Worm (Caenorhabditis elegans) whole organism, L2 larva: Measurements from ENCODE around the gene C24D10.4.

Source experiments
- C34F6.9 ChIP-seq: fragments of 150-350 bp; optimal IDR thresholded peaks from 2 replicates; lab custom pipeline; 2014; ENCODE audit warnings: missing biosample characterization, missing genetic modification characterization
- F13H6.1 ChIP-seq: sonication (generic microtip); optimal IDR thresholded peaks from 2 replicates; lab custom pipeline; 2016; ENCODE audit warnings: missing genetic modification characterization, missing compliant biosample characterization
- Y55F3AM.14 ChIP-seq: fragments of 200-800 bp; sonication (Bioruptor generic); optimal IDR thresholded peaks from 2 replicates; lab custom pipeline; 2018; ENCODE audit warnings: mild to moderate bottlenecking, missing genetic modification characterization, missing compliant biosample characterization
- ZK546.5 ChIP-seq: sonication (generic microtip); optimal IDR thresholded peaks from 2 replicates; lab custom pipeline; 2017; ENCODE audit warnings: missing biosample characterization, missing genetic modification characterization
- alr-1 ChIP-seq: fragments of 150-350 bp; optimal IDR thresholded peaks from 2 replicates; lab custom pipeline; 2014; ENCODE audit warnings: missing biosample characterization, missing genetic modification characterization
- aly-2 ChIP-seq: fragments of 150-350 bp; optimal IDR thresholded peaks from 2 replicates; lab custom pipeline; 2014; ENCODE audit warnings: missing biosample characterization, missing genetic modification characterization
- ama-1 ChIP-seq: fragments of 150-350 bp; optimal IDR thresholded peaks from 2 replicates; lab custom pipeline; 2018; ENCODE audit warnings: inconsistent platforms
- blmp-1 ChIP-seq: sonication (generic microtip); optimal IDR thresholded peaks from 2 replicates; lab custom pipeline; 2017; ENCODE audit warnings: missing genetic modification characterization, mild to moderate bottlenecking, missing compliant biosample characterization, antibody characterized with exemption, moderate library complexity; ENCODE audit not compliant: insufficient read depth
- ceh-16 ChIP-seq: fragments of 150-350 bp; optimal IDR thresholded peaks from 2 replicates; lab custom pipeline; 2014; ENCODE audit warnings: missing biosample characterization, missing genetic modification characterization
- ceh-82 ChIP-seq: fragments of 150-350 bp; optimal IDR thresholded peaks from 2 replicates; lab custom pipeline; 2014; ENCODE audit warnings: missing biosample characterization, missing genetic modification characterization
- crh-2 ChIP-seq: sonication (generic microtip); optimal IDR thresholded peaks from 2 replicates; lab custom pipeline; 2017; ENCODE audit warnings: missing biosample characterization, missing genetic modification characterization
- dmd-4 ChIP-seq: sonication (generic microtip); optimal IDR thresholded peaks from 2 replicates; lab custom pipeline; 2017; ENCODE audit warnings: missing biosample characterization, missing genetic modification characterization
- egl-27 ChIP-seq: sonication (generic microtip); optimal IDR thresholded peaks from 3 replicates; lab custom pipeline; 2017; ENCODE audit warnings: missing biosample characterization, missing genetic modification reagents, missing genetic modification characterization
- elt-1 ChIP-seq: fragments of 150-350 bp; optimal IDR thresholded peaks from 2 replicates; lab custom pipeline; 2014; ENCODE audit warnings: missing biosample characterization, missing genetic modification characterization
- elt-3 ChIP-seq: sonication (generic microtip); optimal IDR thresholded peaks from 2 replicates; lab custom pipeline; 2017; ENCODE audit warnings: missing biosample characterization, missing genetic modification characterization
- fos-1 ChIP-seq: fragments of 150-350 bp; optimal IDR thresholded peaks from 2 replicates; lab custom pipeline; 2014; ENCODE audit warnings: missing biosample characterization, missing genetic modification characterization
- gmeb-1 ChIP-seq: fragments of 150-350 bp; optimal IDR thresholded peaks from 2 replicates; lab custom pipeline; 2014; ENCODE audit warnings: missing biosample characterization, missing genetic modification characterization
- lin-11 ChIP-seq: fragments of 150-350 bp; sonication (generic microtip); optimal IDR thresholded peaks from 2 replicates; lab custom pipeline; 2014; ENCODE audit warnings: missing biosample characterization, missing genetic modification characterization, inconsistent platforms, mixed read lengths
- lin-13 ChIP-seq: fragments of 150-350 bp; optimal IDR thresholded peaks from 2 replicates; lab custom pipeline; 2014; ENCODE audit warnings: missing biosample characterization, missing genetic modification reagents, missing genetic modification characterization
- lin-39 ChIP-seq: fragments of 150-350 bp; optimal IDR thresholded peaks from 2 replicates; lab custom pipeline; 2014; ENCODE audit warnings: missing biosample characterization, missing genetic modification reagents, missing genetic modification characterization
- mab-5 ChIP-seq: fragments of 150-350 bp; optimal IDR thresholded peaks from 2 replicates; lab custom pipeline; 2014; ENCODE audit warnings: missing biosample characterization, missing genetic modification characterization
- mbf-1 ChIP-seq: sonication (generic microtip); optimal IDR thresholded peaks from 2 replicates; lab custom pipeline; 2017; ENCODE audit warnings: missing biosample characterization, missing genetic modification characterization
- mdl-1 ChIP-seq, 2 experiments: fragments of 150-350 bp in 1 of 2; sonication (generic microtip) in 1 of 2; optimal IDR thresholded peaks; 2 replicates each; lab custom pipeline; 2017; ENCODE audit warnings: missing biosample characterization in 2 of 2, missing genetic modification characterization in 2 of 2
- nhr-10 ChIP-seq: sonication (generic microtip); optimal IDR thresholded peaks from 2 replicates; lab custom pipeline; 2017; ENCODE audit warnings: missing biosample characterization, missing genetic modification characterization
- nhr-11 ChIP-seq: fragments of 150-350 bp; optimal IDR thresholded peaks from 2 replicates; lab custom pipeline; 2014; ENCODE audit warnings: missing biosample characterization, missing genetic modification characterization
- nhr-12 ChIP-seq: fragments of 150-350 bp; optimal IDR thresholded peaks from 2 replicates; lab custom pipeline; 2014; ENCODE audit warnings: missing biosample characterization, missing genetic modification characterization
- nhr-129 ChIP-seq: fragments of 150-350 bp; optimal IDR thresholded peaks from 2 replicates; lab custom pipeline; 2014; ENCODE audit warnings: missing biosample characterization, missing genetic modification characterization
- nhr-21 ChIP-seq: fragments of 150-350 bp; optimal IDR thresholded peaks from 2 replicates; lab custom pipeline; 2014; ENCODE audit warnings: missing biosample characterization, missing genetic modification characterization
- nhr-23 ChIP-seq: fragments of 150-350 bp; optimal IDR thresholded peaks from 2 replicates; lab custom pipeline; 2014; ENCODE audit warnings: missing biosample characterization, missing genetic modification reagents, missing genetic modification characterization
- nhr-237 ChIP-seq: fragments of 150-350 bp; optimal IDR thresholded peaks from 2 replicates; lab custom pipeline; 2014; ENCODE audit warnings: missing biosample characterization, missing genetic modification characterization
- nhr-25 ChIP-seq: fragments of 150-350 bp; sonication (generic microtip); optimal IDR thresholded peaks from 3 replicates; lab custom pipeline; 2014; ENCODE audit warnings: missing biosample characterization, missing genetic modification characterization
- nhr-6 ChIP-seq: fragments of 150-350 bp; optimal IDR thresholded peaks from 2 replicates; lab custom pipeline; 2014; ENCODE audit warnings: missing biosample characterization, missing genetic modification characterization
- nhr-77 ChIP-seq: fragments of 150-350 bp; optimal IDR thresholded peaks from 2 replicates; lab custom pipeline; 2014; ENCODE audit warnings: missing biosample characterization, missing genetic modification characterization
- peb-1 ChIP-seq: fragments of 150-350 bp; optimal IDR thresholded peaks from 2 replicates; lab custom pipeline; 2014; ENCODE audit warnings: missing biosample characterization, missing genetic modification characterization
- sma-3 ChIP-seq: sonication (generic microtip); optimal IDR thresholded peaks from 2 replicates; lab custom pipeline; 2016; ENCODE audit warnings: missing genetic modification reagents, missing genetic modification characterization, missing compliant biosample characterization
- sma-9 ChIP-seq, 2 experiments: fragments of 150-350 bp in 1 of 2; sonication (generic microtip) in 1 of 2; optimal IDR thresholded peaks; 2 replicates each; lab custom pipeline; 2014 to 2016; ENCODE audit warnings: missing genetic modification characterization in 2 of 2, mild to moderate bottlenecking in 1 of 2, missing biosample characterization in 1 of 2, missing compliant biosample characterization in 1 of 2, missing genetic modification reagents in 1 of 2, moderate library complexity in 1 of 2
- snpc-4 ChIP-seq: fragments of 150-350 bp; optimal IDR thresholded peaks from 2 replicates; lab custom pipeline; 2014; ENCODE audit warnings: missing biosample characterization, missing genetic modification characterization
- unc-39 ChIP-seq: fragments of 150-350 bp; optimal IDR thresholded peaks from 2 replicates; lab custom pipeline; 2014; ENCODE audit warnings: missing biosample characterization, missing genetic modification characterization
- unc-55 ChIP-seq: fragments of 150-350 bp; sonication (generic microtip); optimal IDR thresholded peaks from 3 replicates; lab custom pipeline; 2014; ENCODE audit warnings: missing biosample characterization, missing genetic modification reagents, missing genetic modification characterization
- unc-62 ChIP-seq: fragments of 150-350 bp; optimal IDR thresholded peaks from 2 replicates; lab custom pipeline; 2014; ENCODE audit warnings: missing biosample characterization, missing genetic modification reagents, missing genetic modification characterization
- zag-1 ChIP-seq: fragments of 150-350 bp; optimal IDR thresholded peaks from 2 replicates; lab custom pipeline; 2014; ENCODE audit warnings: missing biosample characterization, missing genetic modification characterization
- ztf-1 ChIP-seq: fragments of 200-800 bp; sonication (Bioruptor generic); conservative IDR thresholded peaks from 2 replicates; pipeline ENCODE4 v1.3.6; 2022; ENCODE audit warnings: missing genetic modification characterization, missing compliant biosample characterization
- ztf-11 ChIP-seq: sonication (generic microtip); optimal IDR thresholded peaks from 2 replicates; lab custom pipeline; 2017; ENCODE audit warnings: missing biosample characterization, missing genetic modification characterization
- ztf-4 ChIP-seq: fragments of 150-350 bp; optimal IDR thresholded peaks from 2 replicates; lab custom pipeline; 2014; ENCODE audit warnings: missing biosample characterization, missing genetic modification characterization

C24D10.4 gene

ce11 chrIV:5202575-5202974 is 42.3 kb downstream of the C24D10.4 start:
- TF ChIP-seq sma-3 (no peak), unc-39 (tag; lab: Kevin White, UChicago) (no peak), fos-1 (no peak), egl-27 (tag; lab: Kevin White, UChicago) (no peak)

- TF ChIP-seq aly-2 (tag; lab: Kevin White, UChicago): no peak
- no peak for TF ChIP-seq mbf-1 (tag; lab: Kevin White, UChicago)
- TF ChIP-seq dmd-4 (tag; lab: Kevin White, UChicago): no peak
- TF ChIP-seq nhr-237: no peak
- no peak for TF ChIP-seq nhr-12 (tag; lab: Kevin White, UChicago)
- no peak for TF ChIP-seq snpc-4 (tag; lab: Kevin White, UChicago)
- TF ChIP-seq nhr-25: no peak
- TF ChIP-seq alr-1 (tag; lab: Kevin White, UChicago): no peak
- no peak for TF ChIP-seq nhr-23 (tag; lab: Kevin White, UChicago)
- no peak for TF ChIP-seq ztf-11
- no peak for TF ChIP-seq egl-27 (tag; lab: Kevin White, UChicago)
- TF ChIP-seq sma-9 (GFP tag; optimal IDR thresholded peaks at IDR 0.05; lab: Kevin White, UChicago): no peak
- no peak for TF ChIP-seq sma-9 (tag; optimal IDR thresholded peaks at IDR 0.05; lab: Kevin White, UChicago)
- TF ChIP-seq nhr-129 (tag; lab: Kevin White, UChicago): no peak
- no peak for TF ChIP-seq ztf-1
- no peak for TF ChIP-seq ama-1
- no peak for TF ChIP-seq zag-1 (tag; lab: Kevin White, UChicago)
- no peak for TF ChIP-seq lin-11 (tag; lab: Kevin White, UChicago)
- TF ChIP-seq, all 48 proteins: peak for 0
These were observed 44.3 kb downstream of the C24D10.4 start, which contains the start of gene tni-4 for ce11 chrIV:5204573-5204972. TSS of gene tni-4 (plus strand) at chrIV:5204591.

ce11 chrIV:5206716-5207115 is 46.4 kb downstream of the C24D10.4 start:
- no peak for TF ChIP-seq F13H6.1
- no peak for TF ChIP-seq elt-1
- TF ChIP-seq lin-13 (GFP tag; lab: Kevin White, UChicago): no peak
- no peak for TF ChIP-seq egl-27 (tag; lab: Kevin White, UChicago)
- TF ChIP-seq alr-1 (tag; lab: Kevin White, UChicago): no peak
- no peak for TF ChIP-seq aly-2 (tag; lab: Kevin White, UChicago)

ce11 chrIV:5209390-5209789 is 49.1 kb downstream of the C24D10.4 start, which contains the start of the genes Y59E9AL.36 and nbet-1:
TSS of gene Y59E9AL.36 (minus strand) at chrIV:5209481.
TSS of gene nbet-1 (plus strand) at chrIV:5209501.
- TF ChIP-seq ceh-16 (tag; lab: Kevin White, UChicago): no peak
- no peak for TF ChIP-seq nhr-237
- TF ChIP-seq mab-5 (tag; lab: Kevin White, UChicago): peak; percentile 72
- peak; percentile 75 for TF ChIP-seq lin-11 (tag; lab: Kevin White, UChicago)
- TF ChIP-seq nhr-25: peak; percentile 66
- TF ChIP-seq nhr-23 (tag; lab: Kevin White, UChicago): no peak
- peak; percentile 96 for TF ChIP-seq crh-2 (tag; lab: Kevin White, UChicago)
- TF ChIP-seq ztf-1: no peak
- peak; percentile 88 for TF ChIP-seq gmeb-1 (tag; lab: Kevin White, UChicago)
- TF ChIP-seq sma-9 (GFP tag; optimal IDR thresholded peaks at IDR 0.05; lab: Kevin White, UChicago): peak; percentile 52
- TF ChIP-seq sma-9 (tag; optimal IDR thresholded peaks at IDR 0.05; lab: Kevin White, UChicago): no peak
- no peak for TF ChIP-seq ceh-82 (tag; lab: Kevin White, UChicago)
- TF ChIP-seq mbf-1 (tag; lab: Kevin White, UChicago): no peak
- no peak for TF ChIP-seq ztf-11
- no peak for TF ChIP-seq nhr-77 (tag; lab: Kevin White, UChicago)
- no peak for TF ChIP-seq ZK546.5 (tag; lab: Kevin White, UChicago)
- TF ChIP-seq elt-3 (tag; lab: Kevin White, UChicago): no peak
- TF ChIP-seq blmp-1: no peak
- TF ChIP-seq unc-62 (GFP tag; lab: Kevin White, UChicago): no peak
- no peak for TF ChIP-seq dmd-4 (tag; lab: Kevin White, UChicago)
- TF ChIP-seq fos-1: peak; percentile 36
- TF ChIP-seq ztf-4 (tag; lab: Kevin White, UChicago): no peak
- TF ChIP-seq nhr-21 (tag; lab: Kevin White, UChicago): peak; percentile 42
- TF ChIP-seq elt-1: no peak
- no peak for TF ChIP-seq lin-39 (tag; lab: Kevin White, UChicago)
- TF ChIP-seq Y55F3AM.14 (GFP tag; lab: Kevin White, UChicago): no peak
- peak; percentile 69 for TF ChIP-seq nhr-11 (tag; lab: Kevin White, UChicago)
- TF ChIP-seq unc-55: peak; percentile 93
- TF ChIP-seq aly-2 (tag; lab: Kevin White, UChicago): no peak
- TF ChIP-seq C34F6.9: peak; percentile 82
- peak; percentile 4 for TF ChIP-seq zag-1 (tag; lab: Kevin White, UChicago)
- no peak for TF ChIP-seq unc-39 (tag; lab: Kevin White, UChicago)
- no peak for TF ChIP-seq ama-1
- peak in 1 of 2 experiments; percentile 36 for TF ChIP-seq mdl-1 (tag; optimal IDR thresholded peaks at IDR 0.05; lab: Kevin White, UChicago)
- no peak for TF ChIP-seq nhr-6 (tag; lab: Kevin White, UChicago)
- TF ChIP-seq F13H6.1: peak; percentile 14
- peak; percentile 40 for TF ChIP-seq snpc-4 (tag; lab: Kevin White, UChicago)
- peak; percentile 54 for TF ChIP-seq egl-27 (tag; lab: Kevin White, UChicago)
- no peak for TF ChIP-seq nhr-12 (tag; lab: Kevin White, UChicago)
- peak; percentile 54 for TF ChIP-seq lin-13 (GFP tag; lab: Kevin White, UChicago)
- no peak for TF ChIP-seq peb-1 (tag; lab: Kevin White, UChicago)
- TF ChIP-seq nhr-129 (tag; lab: Kevin White, UChicago): peak; percentile 83
- TF ChIP-seq nhr-10: no peak
- no peak for TF ChIP-seq alr-1 (tag; lab: Kevin White, UChicago)
